Fruit fly (Drosophila melanogaster) whole organism, wandering third instar larva: Measurements from ENCODE around the gene Spec2.
A peak's percentile ranks its signal among the peaks of the same experiment; 100 is the strongest.

ENCODE experiments used
- CG32264 ChIP-seq: fragments of 200-800 bp; sonication (Bioruptor generic); optimal IDR thresholded peaks from 2 replicates; lab custom pipeline; 2016; ENCODE audit warnings: missing biosample characterization, missing genetic modification characterization
- GATAd ChIP-seq: sonication (Bioruptor generic); optimal IDR thresholded peaks from 2 replicates; lab custom pipeline; 2016; ENCODE audit warnings: missing biosample characterization, missing genetic modification characterization
- Hr83 ChIP-seq: fragments of 200-300 bp; sonication (Bioruptor generic); optimal IDR thresholded peaks from 2 replicates; lab custom pipeline; 2016; ENCODE audit warnings: missing biosample characterization, mild to moderate bottlenecking, missing genetic modification characterization, moderate library complexity; ENCODE audit not compliant: poor library complexity, severe bottlenecking
- Vsx2 ChIP-seq: fragments of 200-300, 225-300 bp; sonication (Bioruptor generic); optimal IDR thresholded peaks from 2 replicates; lab custom pipeline; 2018; ENCODE audit warnings: missing biosample characterization, missing genetic modification characterization; ENCODE audit not compliant: partially characterized antibody
- h ChIP-seq: fragments of 200-800 bp; sonication (Bioruptor generic); optimal IDR thresholded peaks from 3 replicates; lab custom pipeline; 2016; ENCODE audit warnings: missing biosample characterization, mild to moderate bottlenecking, missing genetic modification characterization
- jim ChIP-seq: fragments of 175-275, 200-325 bp; sonication (Bioruptor generic); optimal IDR thresholded peaks from 2 replicates; lab custom pipeline; 2016; ENCODE audit warnings: missing biosample characterization, mild to moderate bottlenecking, missing genetic modification characterization
- psq ChIP-seq: fragments of 200-800 bp; sonication (Bioruptor generic); optimal IDR thresholded peaks from 3 replicates; lab custom pipeline; 2017; ENCODE audit warnings: missing biosample characterization, mild to moderate bottlenecking, missing genetic modification characterization, moderate library complexity
- sage ChIP-seq: fragments of 200-800 bp; sonication (Bioruptor generic); optimal IDR thresholded peaks from 2 replicates; lab custom pipeline; 2016; ENCODE audit warnings: missing biosample characterization, mild to moderate bottlenecking, missing genetic modification characterization
- woc ChIP-seq: sonication (Bioruptor generic); optimal IDR thresholded peaks from 2 replicates; lab custom pipeline; 2016; ENCODE audit warnings: missing biosample characterization, mild to moderate bottlenecking, missing genetic modification characterization

- TF ChIP-seq CG32264 (GFP tag; lab: Kevin White, UChicago) (no peak), GATAd (GFP tag; lab: Kevin White, UChicago) (no peak), Hr83 (no peak), h (GFP tag; lab: Kevin White, UChicago) (peak; percentile 66), jim (no peak), psq (no peak), Vsx2 (GFP tag; lab: Kevin White, UChicago) (no peak), sage (GFP tag; lab: Kevin White, UChicago) (no peak), woc (GFP tag; lab: Kevin White, UChicago) (no peak)
Measured at dm6 chr3R:5647705-5648568, 24.0 kb upstream of the Spec2 start.
